Fruit fly (Drosophila melanogaster) whole organism, embryonic: ENCODE measurements around the gene IKKepsilon.

Source experiments
- Atf-2 ChIP-seq: fragments of 200-800 bp; sonication (Bioruptor generic); optimal IDR thresholded peaks from 2 replicates; lab custom pipeline; 2016; ENCODE audit warnings: missing biosample characterization, missing genetic modification characterization
- Bgb ChIP-seq: fragments of 200-800 bp; sonication (Bioruptor generic); IDR thresholded peaks from 2 replicates; pipeline ENCODE4 v1.3.6; 2022; ENCODE audit warnings: missing biosample characterization, missing genetic modification characterization; ENCODE audit not compliant: partially characterized antibody
- CG10147 ChIP-seq: fragments of 200-800 bp; sonication (Bioruptor generic); optimal IDR thresholded peaks from 2 replicates; lab custom pipeline; 2019; ENCODE audit warnings: missing biosample characterization, mild to moderate bottlenecking, missing genetic modification characterization, moderate library complexity
- CG10321 ChIP-seq: fragments of 200-800 bp; sonication (Bioruptor generic); IDR thresholded peaks from 2 replicates; pipeline ENCODE4 v1.3.6; 2022; ENCODE audit warnings: missing biosample characterization, missing genetic modification characterization
- CG10366 ChIP-seq: fragments of 200-800 bp; sonication (Bioruptor generic); IDR thresholded peaks from 2 replicates; pipeline ENCODE4 v1.3.6; 2022; ENCODE audit warnings: missing biosample characterization, missing genetic modification characterization
- CG10543 ChIP-seq: fragments of 200-800 bp; sonication (Bioruptor generic); optimal IDR thresholded peaks from 3 replicates; lab custom pipeline; 2017; ENCODE audit warnings: missing biosample characterization, mild to moderate bottlenecking, missing genetic modification characterization, moderate library complexity
- CG11504 ChIP-seq: fragments of 200-800 bp; sonication (Bioruptor generic); optimal IDR thresholded peaks from 3 replicates; lab custom pipeline; 2019; ENCODE audit warnings: missing biosample characterization, mild to moderate bottlenecking, missing genetic modification characterization, moderate library complexity
- CG12744 ChIP-seq: fragments of 200-800 bp; sonication (Bioruptor generic); optimal IDR thresholded peaks from 2 replicates; lab custom pipeline; 2016; ENCODE audit warnings: missing biosample characterization, missing genetic modification characterization
- CG12769 ChIP-seq: fragments of 200-800 bp; sonication (Bioruptor generic); optimal IDR thresholded peaks from 2 replicates; lab custom pipeline; 2019; ENCODE audit warnings: missing biosample characterization, mild to moderate bottlenecking, missing genetic modification characterization, moderate library complexity
- CG13775 ChIP-seq: fragments of 200-800 bp; sonication (Bioruptor generic); optimal IDR thresholded peaks from 3 replicates; lab custom pipeline; 2017; ENCODE audit warnings: missing biosample characterization, mild to moderate bottlenecking, missing genetic modification characterization
- CG1603 ChIP-seq: fragments of 200-800 bp; sonication (Bioruptor generic); optimal IDR thresholded peaks from 2 replicates; lab custom pipeline; 2019; ENCODE audit warnings: missing biosample characterization, mild to moderate bottlenecking, missing genetic modification characterization, moderate library complexity
- CG16779 ChIP-seq: fragments of 200-800 bp; sonication (Bioruptor generic); IDR thresholded peaks from 2 replicates; pipeline ENCODE4 v1.3.6; 2022; ENCODE audit warnings: missing biosample characterization, missing genetic modification characterization
- CG17328 ChIP-seq: fragments of 200-800 bp; sonication (Bioruptor generic); IDR thresholded peaks from 2 replicates; pipeline ENCODE4 v1.3.6; 2022; ENCODE audit warnings: missing biosample characterization, missing genetic modification characterization
- CG18262 ChIP-seq: fragments of 200-800 bp; optimal IDR thresholded peaks from 3 replicates; lab custom pipeline; 2019; ENCODE audit warnings: missing biosample characterization, mild to moderate bottlenecking, missing genetic modification characterization, moderate library complexity
- CG18619 ChIP-seq: fragments of 200-800 bp; sonication (Bioruptor generic); optimal IDR thresholded peaks from 3 replicates; lab custom pipeline; 2017; ENCODE audit warnings: missing biosample characterization, mild to moderate bottlenecking, missing genetic modification characterization
- CG18764 ChIP-seq: fragments of 200-800 bp; sonication (Bioruptor generic); optimal IDR thresholded peaks from 3 replicates; lab custom pipeline; 2016; ENCODE audit warnings: missing biosample characterization, missing genetic modification characterization
- CG30403 ChIP-seq: fragments of 200-800 bp; sonication (Bioruptor generic); optimal IDR thresholded peaks from 3 replicates; lab custom pipeline; 2016; ENCODE audit warnings: missing biosample characterization, missing genetic modification characterization
- CG31388 ChIP-seq: fragments of 200-800 bp; sonication (Bioruptor generic); optimal IDR thresholded peaks from 2 replicates; lab custom pipeline; 2016; ENCODE audit warnings: missing biosample characterization, missing genetic modification characterization
- CG3726 ChIP-seq: fragments of 200-800 bp; sonication (Bioruptor generic); IDR thresholded peaks from 3 replicates; pipeline ENCODE4, ENCODE4 v1.3.6; 2022; ENCODE audit warnings: missing biosample characterization, missing genetic modification characterization
- CG3838 ChIP-seq: fragments of 200-800 bp; sonication (Bioruptor generic); optimal IDR thresholded peaks from 3 replicates; lab custom pipeline; 2016; ENCODE audit warnings: missing biosample characterization, missing genetic modification characterization
- CG4360 ChIP-seq: fragments of 200-800 bp; sonication (Bioruptor generic); IDR thresholded peaks from 2 replicates; pipeline ENCODE4 v1.3.6; 2022; ENCODE audit warnings: missing biosample characterization, missing genetic modification characterization
- CG4424 ChIP-seq: fragments of 200-800 bp; sonication (Bioruptor generic); optimal IDR thresholded peaks from 3 replicates; lab custom pipeline; 2016; ENCODE audit warnings: missing biosample characterization, missing genetic modification characterization
- CG5245 ChIP-seq: fragments of 200-800 bp; sonication (Bioruptor generic); optimal IDR thresholded peaks from 3 replicates; lab custom pipeline; 2016; ENCODE audit warnings: missing biosample characterization, missing genetic modification characterization
- CG5953 ChIP-seq: fragments of 200-800 bp; sonication (Bioruptor generic); IDR thresholded peaks from 2 replicates; pipeline ENCODE4 v1.3.6; 2022; ENCODE audit warnings: missing biosample characterization, missing genetic modification characterization
- CG6791 ChIP-seq: fragments of 200-800 bp; sonication (Bioruptor generic); IDR thresholded peaks from 3 replicates; pipeline ENCODE4 v1.3.6; 2022; ENCODE audit warnings: missing biosample characterization, missing genetic modification characterization; ENCODE audit not compliant: partially characterized antibody
- CG7357 ChIP-seq: fragments of 200-800 bp; sonication (Bioruptor generic); IDR thresholded peaks from 3 replicates; pipeline ENCODE4 v1.3.6; 2022; ENCODE audit warnings: missing biosample characterization, missing genetic modification characterization
- CG7745 ChIP-seq: fragments of 200-800 bp; sonication (Bioruptor generic); optimal IDR thresholded peaks from 2 replicates; lab custom pipeline; 2018; ENCODE audit warnings: missing biosample characterization, mild to moderate bottlenecking, missing genetic modification characterization, moderate library complexity
- CG8359 ChIP-seq: fragments of 200-800 bp; sonication (Bioruptor generic); optimal IDR thresholded peaks from 2 replicates; lab custom pipeline; 2017; ENCODE audit warnings: missing biosample characterization, mild to moderate bottlenecking, missing genetic modification characterization, borderline replicate concordance
- CrebB ChIP-seq: fragments of 200-800 bp; sonication (Bioruptor generic); optimal IDR thresholded peaks from 3 replicates; lab custom pipeline; 2018; ENCODE audit warnings: missing biosample characterization, mild to moderate bottlenecking, missing genetic modification characterization
- Fer2 ChIP-seq: fragments of 200-800 bp; sonication (Bioruptor generic); optimal IDR thresholded peaks from 2 replicates; lab custom pipeline; 2018; ENCODE audit warnings: missing biosample characterization, mild to moderate bottlenecking, missing genetic modification characterization, moderate library complexity
- HLH4C ChIP-seq: fragments of 200-800 bp; sonication (Bioruptor generic); IDR thresholded peaks from 3 replicates; pipeline ENCODE4 v1.3.6; 2022; ENCODE audit warnings: missing biosample characterization, missing genetic modification characterization; ENCODE audit not compliant: partially characterized antibody
- Kr ChIP-seq: fragments of 200-800 bp; sonication (Bioruptor generic); optimal IDR thresholded peaks from 2 replicates; lab custom pipeline; 2017; ENCODE audit warnings: missing biosample characterization, mild to moderate bottlenecking, missing genetic modification characterization
- Lpt ChIP-seq: fragments of >200 bp; optimal IDR thresholded peaks from 2 replicates; lab custom pipeline; 2018; ENCODE audit warnings: missing biosample characterization, missing genetic modification characterization
- Ravus ChIP-seq: fragments of 200-800 bp; sonication (Bioruptor generic); IDR thresholded peaks from 2 replicates; pipeline ENCODE4 v1.3.6; 2022; ENCODE audit warnings: missing biosample characterization, missing genetic modification characterization
- Usf ChIP-seq: fragments of 200-800 bp; sonication (Bioruptor generic); optimal IDR thresholded peaks from 2 replicates; lab custom pipeline; 2017; ENCODE audit warnings: missing genotype, missing biosample characterization, missing genetic modification characterization
- ac ChIP-seq: fragments of 200-800 bp; sonication (Bioruptor generic); optimal IDR thresholded peaks from 3 replicates; lab custom pipeline; 2017; ENCODE audit warnings: missing biosample characterization, mild to moderate bottlenecking, missing genetic modification characterization
- br ChIP-seq: fragments of >200 bp; optimal IDR thresholded peaks from 2 replicates; lab custom pipeline; 2017
- cas ChIP-seq: fragments of 200-800 bp; sonication (Bioruptor generic); IDR thresholded peaks from 2 replicates; pipeline ENCODE4 v1.3.6; 2022; ENCODE audit warnings: missing biosample characterization, missing genetic modification characterization
- cwo ChIP-seq: fragments of 200-800 bp; sonication (Bioruptor generic); optimal IDR thresholded peaks from 3 replicates; lab custom pipeline; 2017; ENCODE audit warnings: missing biosample characterization, missing genetic modification characterization, mild to moderate bottlenecking, moderate library complexity, missing genetic modification reagents
- dati ChIP-seq: fragments of 200-800 bp; sonication (Bioruptor generic); IDR thresholded peaks from 2 replicates; pipeline ENCODE4 v1.3.6; 2022; ENCODE audit warnings: missing biosample characterization, missing genetic modification characterization
- ems ChIP-seq: fragments of 200-800 bp; sonication (Bioruptor generic); optimal IDR thresholded peaks from 3 replicates; lab custom pipeline; 2016; ENCODE audit warnings: missing biosample characterization, missing genetic modification characterization
- fd64A ChIP-seq: fragments of 200-800 bp; sonication (Bioruptor generic); optimal IDR thresholded peaks from 3 replicates; lab custom pipeline; 2018; ENCODE audit warnings: missing biosample characterization, mild to moderate bottlenecking, missing genetic modification characterization
- hkb ChIP-seq, 2 experiments: fragments of 200-800 bp in 1 of 2; fragments of >200 bp in 1 of 2; sonication (Bioruptor generic) in 1 of 2; IDR thresholded peaks in 1 of 2; optimal IDR thresholded peaks in 1 of 2; 2 replicates each; pipeline versions ENCODE4 v1.3.6 to Lab custom; 2017 to 2022; ENCODE audit warnings: missing biosample characterization in 1 of 2, missing genetic modification characterization in 1 of 2
- ind ChIP-seq: fragments of 200-800 bp; sonication (Bioruptor generic); optimal IDR thresholded peaks from 3 replicates; lab custom pipeline; 2016; ENCODE audit warnings: missing biosample characterization, missing genetic modification characterization
- jumu ChIP-seq: fragments of 200-800 bp; sonication (Bioruptor generic); optimal IDR thresholded peaks from 3 replicates; lab custom pipeline; 2016; ENCODE audit warnings: missing biosample characterization, missing genetic modification characterization
- lbe ChIP-seq: fragments of 200-800 bp; sonication (Bioruptor generic); optimal IDR thresholded peaks from 2 replicates; lab custom pipeline; 2016; ENCODE audit warnings: missing biosample characterization, mild to moderate bottlenecking, missing genetic modification characterization
- p53 ChIP-seq: fragments of 200-800 bp; sonication (Bioruptor generic); optimal IDR thresholded peaks from 2 replicates; lab custom pipeline; 2016; ENCODE audit warnings: missing biosample characterization, missing genetic modification characterization
- pb ChIP-seq: fragments of 200-800 bp; sonication (Bioruptor generic); optimal IDR thresholded peaks from 3 replicates; lab custom pipeline; 2016; ENCODE audit warnings: missing biosample characterization, missing genetic modification characterization
- ro ChIP-seq: fragments of 200-800 bp; sonication (Bioruptor generic); IDR thresholded peaks from 2 replicates; pipeline ENCODE4 v1.3.6; 2022; ENCODE audit warnings: missing biosample characterization, missing genetic modification characterization
- row ChIP-seq: fragments of 200-800 bp; sonication (Bioruptor generic); IDR thresholded peaks from 3 replicates; pipeline ENCODE4 v1.3.6; 2022; ENCODE audit warnings: missing biosample characterization, missing genetic modification characterization
- usp ChIP-seq: fragments of >200 bp; optimal IDR thresholded peaks from 2 replicates; lab custom pipeline; 2017; ENCODE audit warnings: missing biosample characterization, missing genetic modification characterization

Gene IKKepsilon

DNA sequence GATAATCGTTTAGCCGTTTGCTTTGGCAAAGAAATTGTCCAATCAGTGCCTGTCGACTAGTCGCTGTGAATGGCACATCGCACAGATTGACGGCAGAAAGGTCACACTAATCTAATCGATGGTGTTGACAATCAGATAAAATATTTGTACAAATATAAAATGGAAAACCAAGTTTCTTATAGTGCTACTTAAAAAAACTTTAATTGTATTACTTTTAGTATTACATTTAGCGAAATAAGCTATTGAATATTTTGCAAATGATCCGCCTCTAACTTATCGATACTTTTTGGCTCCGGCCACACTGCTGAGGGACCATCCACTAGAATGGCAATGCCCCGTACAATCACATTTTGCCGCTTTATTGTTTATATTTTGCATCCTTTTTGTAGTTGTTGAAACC, 19.7 kb upstream of the IKKepsilon start, which contains the start of the genes brun and CG2614 (continued):
- TF ChIP-seq ac (GFP tag; lab: Kevin White, UChicago) (no peak), CG12769 (tag; lab: Kevin White, UChicago) (no peak), CG18764 (GFP tag; lab: Kevin White, UChicago) (no peak), p53 (GFP tag; lab: Kevin White, UChicago) (peak; percentile 28), CG31388 (peak; percentile 9), row (GFP tag; lab: Robert Waterston, UW) (peak; percentile 96), CG11504 (tag; lab: Kevin White, UChicago) (no peak), pb (GFP tag; lab: Kevin White, UChicago) (no peak), CG1603 (tag; lab: Kevin White, UChicago) (no peak), CG4424 (GFP tag; lab: Kevin White, UChicago) (no peak), CG12744 (peak; percentile 18), usp (GFP tag; lab: Kevin White, UChicago) (no peak), CG10543 (GFP tag; lab: Kevin White, UChicago) (no peak), Ravus (0 out of 2 replicates have a peak, but pooled peaks have one; percentile 5), CG3726 (GFP tag; lab: Robert Waterston, UW) (peak; percentile 61; the same call in 1 of the 3 replicates), CG3838 (GFP tag; lab: Kevin White, UChicago) (peak; percentile 24), cwo (no peak), Lpt (no peak), ind (peak; percentile 75), CG4360 (GFP tag; lab: Robert Waterston, UW) (no peak), CG10147 (GFP tag; lab: Kevin White, UChicago) (no peak), CG17328 (peak; percentile 79), CG18619 (peak; percentile 39), CrebB (tag; lab: Kevin White, UChicago) (peak; percentile 16), CG7357 (GFP tag; lab: Robert Waterston, UW) (peak; percentile 47; the same call in 2 of the 3 replicates), Usf (GFP tag; lab: Kevin White, UChicago) (no peak), CG5245 (GFP tag; lab: Kevin White, UChicago) (peak; percentile 59), Atf-2 (GFP tag; lab: Kevin White, UChicago) (peak; percentile 46), CG6791 (GFP tag; lab: Robert Waterston, UW) (peak; percentile 78), CG10366 (GFP tag; lab: Robert Waterston, UW) (peak; percentile 80), CG7745 (tag; lab: Kevin White, UChicago) (no peak), ems (peak; percentile 46), ro (peak; percentile 41; the same call in 1 of the 2 replicates), CG18262 (tag; lab: Kevin White, UChicago) (no peak), CG16779 (no peak), jumu (GFP tag; lab: Kevin White, UChicago) (peak; percentile 82), lbe (GFP tag; lab: Kevin White, UChicago) (no peak), CG8359 (GFP tag; lab: Kevin White, UChicago) (no peak), fd64A (GFP tag; lab: Kevin White, UChicago) (no peak), Bgb (GFP tag; lab: Robert Waterston, UW) (peak; percentile 82), hkb (optimal IDR thresholded peaks at IDR 0.05; lab: Kevin White, UChicago) (no peak), hkb (GFP tag; IDR thresholded peaks at IDR 0.05; lab: Robert Waterston, UW) (peak; percentile 56), CG13775 (GFP tag; lab: Kevin White, UChicago) (peak; percentile 84), dati (no peak), Fer2 (tag; lab: Kevin White, UChicago) (peak; percentile 29), CG10321 (GFP tag; lab: Robert Waterston, UW) (no peak), cas (peak; percentile 66; the same call in 1 of the 2 replicates), Kr (GFP tag; lab: Kevin White, UChicago) (no peak), br (no peak), HLH4C (GFP tag; lab: Robert Waterston, UW) (peak; percentile 77), CG30403 (GFP tag; lab: Kevin White, UChicago) (peak; percentile 85), CG5953 (GFP tag; lab: Robert Waterston, UW) (0 out of 2 replicates have a peak, but pooled peaks have one; percentile 29)
